Fruit fly (Drosophila melanogaster): ENCODE measurements around the gene CG9265.

- no peak for TF ChIP-seq insv (optimal IDR thresholded peaks at IDR 0.05)
- TF ChIP-seq psq (optimal IDR thresholded peaks at IDR 0.05): no peak
These were observed 56.6 kb downstream of the CG9265 start for dm6 chr2L:21014526-21015250.

Data from Kc167 (cell line).